Fruit fly (Drosophila melanogaster): ENCODE measurements around the gene CG14210.
A peak's percentile ranks its signal among the peaks of the same experiment; 100 is the strongest.

The CG14210 gene

DNA sequence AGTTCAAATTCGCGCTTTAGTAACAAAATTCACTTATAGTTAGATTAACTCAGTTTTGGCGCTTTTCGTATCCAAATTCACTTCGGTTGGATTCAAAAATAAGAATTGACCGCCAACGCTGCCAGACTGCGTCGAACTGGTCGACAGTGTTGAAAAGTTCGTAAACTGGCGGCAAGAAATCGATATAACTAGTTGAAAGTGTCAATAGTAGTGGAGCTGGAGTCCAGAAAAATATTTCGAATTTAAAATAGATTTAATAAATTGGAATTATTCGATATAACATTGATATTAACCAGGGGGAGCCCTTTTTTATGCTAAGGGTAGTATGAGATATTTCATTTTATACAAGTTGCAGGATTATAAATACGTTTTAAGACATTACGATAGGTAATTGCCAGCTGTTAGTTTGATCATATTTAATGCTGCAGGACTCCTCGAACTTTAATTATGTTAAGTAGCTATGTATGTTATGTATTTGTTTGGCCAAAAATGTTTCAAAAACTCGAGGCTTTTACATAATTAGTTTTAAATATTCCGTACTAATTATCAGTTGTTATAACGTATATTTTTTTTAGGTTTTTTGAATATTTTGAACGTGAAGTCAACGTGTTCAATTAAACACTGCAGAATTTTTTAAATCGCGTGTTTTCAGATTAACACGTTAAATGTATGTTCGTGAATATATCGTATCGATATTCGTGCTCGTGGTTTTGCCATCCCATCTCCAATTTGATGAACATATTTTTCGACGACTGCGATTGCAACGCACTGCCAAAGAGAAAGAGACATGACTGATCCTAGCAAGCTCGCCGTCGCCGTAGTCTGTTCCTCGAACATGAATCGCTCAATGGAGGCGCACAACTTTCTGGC lies 48.1 kb downstream of the CG14210 start, which contains the start of the genes CG14223 and Ssu72 (continued):
- TF ChIP-seq luna (GFP tag; optimal IDR thresholded peaks at IDR 0.05) (no peak), CG8924 (tag; optimal IDR thresholded peaks at IDR 0.05) (no peak), Camta (GFP tag; optimal IDR thresholded peaks at IDR 0.05) (no peak), D (optimal IDR thresholded peaks at IDR 0.05) (no peak), D (GFP tag; optimal IDR thresholded peaks at IDR 0.05) (no peak), CG7963 (GFP tag; IDR thresholded peaks at IDR 0.05; ENCODE audit: partially characterized antibody) (peak; percentile 57; the same call in 1 of the 3 replicates), tgo (GFP tag; IDR thresholded peaks at IDR 0.05) (no peak), CG4282 (GFP tag; optimal IDR thresholded peaks at IDR 0.05) (no peak), pan (optimal IDR thresholded peaks at IDR 0.05) (no peak), pan (GFP tag; optimal IDR thresholded peaks at IDR 0.05 in 1 of 2, IDR thresholded peaks at IDR 0.05 in 1 of 2) (no peak), CG11723 (GFP tag; optimal IDR thresholded peaks at IDR 0.05) (no peak), fd3F (GFP tag; optimal IDR thresholded peaks at IDR 0.05) (no peak), CG8359 (GFP tag; optimal IDR thresholded peaks at IDR 0.05; ENCODE audit: borderline replicate concordance) (no peak), insv (GFP tag; optimal IDR thresholded peaks at IDR 0.05) (no peak), MBD-R2 (GFP tag; IDR thresholded peaks at IDR 0.05) (peak; percentile 45), cad (GFP tag; optimal IDR thresholded peaks at IDR 0.05) (no peak), CG1602 (GFP tag; optimal IDR thresholded peaks at IDR 0.05) (no peak), ab (GFP tag; optimal IDR thresholded peaks at IDR 0.05) (no peak), CG14710 (tag; optimal IDR thresholded peaks at IDR 0.05) (peak; percentile 31), pfk (GFP tag; optimal IDR thresholded peaks at IDR 0.05) (no peak), phol (tag; optimal IDR thresholded peaks at IDR 0.05) (no peak), sens-2 (GFP tag; IDR thresholded peaks at IDR 0.05) (no peak), disco-r (GFP tag; optimal IDR thresholded peaks at IDR 0.05) (no peak), CG12391 (tag; optimal IDR thresholded peaks at IDR 0.05) (peak; percentile 3), kni (GFP tag; optimal IDR thresholded peaks at IDR 0.05) (no peak), CG32772 (GFP tag; IDR thresholded peaks at IDR 0.05) (no peak), CG5180 (GFP tag; optimal IDR thresholded peaks at IDR 0.05) (no peak), CG8765 (GFP tag; IDR thresholded peaks at IDR 0.05) (no peak), otp (GFP tag; IDR thresholded peaks at IDR 0.05) (no peak), ap (GFP tag; IDR thresholded peaks at IDR 0.05) (no peak), ranshi (GFP tag; IDR thresholded peaks at IDR 0.05) (no peak), CG9437 (GFP tag; optimal IDR thresholded peaks at IDR 0.05) (no peak), CrebB (tag; optimal IDR thresholded peaks at IDR 0.05) (no peak), HLHmδ (GFP tag; optimal IDR thresholded peaks at IDR 0.05) (no peak), CG16815 (GFP tag; optimal IDR thresholded peaks at IDR 0.05) (no peak), pb (GFP tag; optimal IDR thresholded peaks at IDR 0.05) (no peak), CG34376 (GFP tag; optimal IDR thresholded peaks at IDR 0.05) (no peak), HmgD (GFP tag; optimal IDR thresholded peaks at IDR 0.05) (no peak), NK7.1 (GFP tag; optimal IDR thresholded peaks at IDR 0.05) (no peak), Spps (tag; optimal IDR thresholded peaks at IDR 0.05) (no peak), Trl (optimal IDR thresholded peaks at IDR 0.05) (no peak), Trl (GFP tag; optimal IDR thresholded peaks at IDR 0.05) (no peak), Gsc (GFP tag; IDR thresholded peaks at IDR 0.05) (no peak), Fer2 (tag; optimal IDR thresholded peaks at IDR 0.05) (no peak), Atf6 (GFP tag; IDR thresholded peaks at IDR 0.05) (no peak), fu2 (GFP tag; optimal IDR thresholded peaks at IDR 0.05) (no peak), h (optimal IDR thresholded peaks at IDR 0.05) (no peak), CG4707 (GFP tag; optimal IDR thresholded peaks at IDR 0.05) (no peak), CG8089 (GFP tag; optimal IDR thresholded peaks at IDR 0.05) (no peak), ind (GFP tag; optimal IDR thresholded peaks at IDR 0.05) (no peak), H15 (GFP tag; IDR thresholded peaks at IDR 0.05) (no peak), kah (GFP tag; optimal IDR thresholded peaks at IDR 0.05) (no peak)

All from whole organism, embryonic.